Fruit fly (Drosophila melanogaster): Measurements from ENCODE around the gene Drsl6.

Drsl6 gene

dm6 chr3L:3300345-3300744 lies 35.9 kb downstream of the Drsl6 start (continued):
- TF ChIP-seq dmrt11E (tag; optimal IDR thresholded peaks at IDR 0.05) (peak; percentile 54), ranshi (GFP tag; IDR thresholded peaks at IDR 0.05) (peak; percentile 80), cg (GFP tag; optimal IDR thresholded peaks at IDR 0.05) (no peak), MESR4 (GFP tag; optimal IDR thresholded peaks at IDR 0.05) (no peak), Elba2 (GFP tag; optimal IDR thresholded peaks at IDR 0.05) (no peak), exex (tag; optimal IDR thresholded peaks at IDR 0.05) (no peak), zfh1 (GFP tag; IDR thresholded peaks at IDR 0.05) (peak; percentile 68; the same call in 2 of the 3 replicates), Myb (GFP tag; optimal IDR thresholded peaks at IDR 0.05) (peak; percentile 4), TFAM (GFP tag; optimal IDR thresholded peaks at IDR 0.05) (no peak), MTF-1 (GFP tag; optimal IDR thresholded peaks at IDR 0.05; ENCODE audit: borderline replicate concordance) (peak; percentile 22), jing (GFP tag; optimal IDR thresholded peaks at IDR 0.05) (no peak), CG7928 (GFP tag; optimal IDR thresholded peaks at IDR 0.05) (no peak), vfl (GFP tag; optimal IDR thresholded peaks at IDR 0.05) (no peak), jumu (GFP tag; optimal IDR thresholded peaks at IDR 0.05) (no peak), CG6689 (GFP tag; IDR thresholded peaks at IDR 0.05) (peak; percentile 77), Kr (GFP tag; optimal IDR thresholded peaks at IDR 0.05) (no peak), run (tag; optimal IDR thresholded peaks at IDR 0.05) (no peak), gem (tag; optimal IDR thresholded peaks at IDR 0.05) (peak; percentile 81), ems (GFP tag; optimal IDR thresholded peaks at IDR 0.05) (peak; percentile 8), Dfd (GFP tag; optimal IDR thresholded peaks at IDR 0.05) (no peak), bsh (GFP tag; optimal IDR thresholded peaks at IDR 0.05) (peak in 1 of 2 experiments; percentile 66), GATAe (GFP tag; conservative IDR thresholded peaks at IDR 0.05) (no peak), CG32767 (GFP tag; IDR thresholded peaks at IDR 0.05) (peak; percentile 55; the same call in 1 of the 2 replicates), CG12219 (GFP tag; optimal IDR thresholded peaks at IDR 0.05) (peak; percentile 38), zfh2 (GFP tag; optimal IDR thresholded peaks at IDR 0.05) (no peak)

dm6 chr3L:3291159-3291558 lies 45.1 kb downstream of the Drsl6 start, which contains the start of gene CG12009:
Gene CG12009 (plus strand): TSS chr3L:3291459.
- no peak for TF ChIP-seq lola (GFP tag; optimal IDR thresholded peaks at IDR 0.05)
- no peak for TF ChIP-seq CG8089 (GFP tag; optimal IDR thresholded peaks at IDR 0.05)
- no peak for TF ChIP-seq CG9215 (GFP tag; IDR thresholded peaks at IDR 0.05)
- no peak for TF ChIP-seq ATbp (GFP tag; optimal IDR thresholded peaks at IDR 0.05)
- no peak for TF ChIP-seq Camta (GFP tag; optimal IDR thresholded peaks at IDR 0.05)
- no peak for TF ChIP-seq CG13624 (GFP tag; optimal IDR thresholded peaks at IDR 0.05)
- TF ChIP-seq Max (GFP tag; optimal IDR thresholded peaks at IDR 0.05), result no peak
- TF ChIP-seq peb (GFP tag; IDR thresholded peaks at IDR 0.05), result no peak
- TF ChIP-seq MBD-R2 (GFP tag; IDR thresholded peaks at IDR 0.05), result no peak
- TF ChIP-seq yki (optimal IDR thresholded peaks at IDR 0.05), result no peak
- TF ChIP-seq CG16813 (GFP tag; IDR thresholded peaks at IDR 0.05; ENCODE audit: partially characterized antibody), result no peak
- TF ChIP-seq Atf3 (GFP tag; optimal IDR thresholded peaks at IDR 0.05), result no peak
- no peak for TF ChIP-seq Bdp1 (GFP tag; optimal IDR thresholded peaks at IDR 0.05)
- TF ChIP-seq H2.0 (GFP tag; IDR thresholded peaks at IDR 0.05), result no peak

- TF ChIP-seq Blimp-1 (GFP tag; optimal IDR thresholded peaks at IDR 0.05) (peak; percentile 11), lab (GFP tag; optimal IDR thresholded peaks at IDR 0.05) (no peak), h (optimal IDR thresholded peaks at IDR 0.05) (no peak), fru (optimal IDR thresholded peaks at IDR 0.05) (no peak), CG31441 (GFP tag; IDR thresholded peaks at IDR 0.05) (0 out of 2 replicates have a peak, but pooled peaks have one; percentile 9), hbn (GFP tag; IDR thresholded peaks at IDR 0.05; ENCODE audit: partially characterized antibody) (no peak), Fer2 (tag; optimal IDR thresholded peaks at IDR 0.05) (no peak), CG11093 (GFP tag; IDR thresholded peaks at IDR 0.05) (no peak), amos (GFP tag; IDR thresholded peaks at IDR 0.05; ENCODE audit: partially characterized antibody) (no peak; the same call in 1 of the 2 replicates), Opbp (GFP tag; IDR thresholded peaks at IDR 0.05; ENCODE audit: partially characterized antibody) (peak; percentile 18; the same call in 1 of the 3 replicates), pb (GFP tag; optimal IDR thresholded peaks at IDR 0.05) (no peak), CG14710 (tag; optimal IDR thresholded peaks at IDR 0.05) (no peak), CG12299 (tag; optimal IDR thresholded peaks at IDR 0.05) (no peak)
These were observed 47.8 kb downstream of the Drsl6 start for dm6 chr3L:3288414-3288813.

Measured in whole organism, embryonic.